Worm (Caenorhabditis elegans): ENCODE data around the gene srx-36.

DNA sequence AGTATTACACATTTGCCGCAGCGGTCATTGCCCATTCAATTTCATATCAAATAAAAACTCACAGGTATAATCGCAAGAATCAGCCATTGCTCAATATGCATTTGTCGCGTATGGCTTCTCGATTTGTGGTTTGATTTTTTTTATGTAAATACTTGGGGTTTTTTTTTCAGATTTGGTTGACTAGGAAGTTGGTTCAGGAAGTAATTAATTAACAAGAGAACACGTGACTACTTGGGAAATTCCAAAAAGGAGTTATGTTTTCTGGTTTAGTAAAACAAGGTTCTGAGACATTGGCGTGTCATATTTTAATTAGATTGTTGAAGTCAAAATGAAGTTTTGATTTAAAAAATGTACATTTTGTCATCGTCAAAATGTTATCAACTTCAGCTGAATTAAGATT lies at the start of gene srx-36:
- TF ChIP-seq cog-1 (tag; optimal IDR thresholded peaks at IDR 0.05) (no peak), flt-1 (GFP tag; IDR thresholded peaks at IDR 0.05) (no peak), ztf-23 (GFP tag; IDR thresholded peaks at IDR 0.05) (no peak), T22C8.4 (GFP tag; IDR thresholded peaks at IDR 0.05) (no peak), tab-1 (GFP tag; IDR thresholded peaks at IDR 0.05) (no peak)
